Fruit fly (Drosophila melanogaster) whole organism, embryonic: ENCODE results near the gene Drgx.

Experiments used
- Adf1 ChIP-seq: fragments of 200-800 bp; sonication (Bioruptor generic); IDR thresholded peaks from 2 replicates; pipeline ENCODE4 v1.3.6; 2022; ENCODE audit warnings: missing biosample characterization, missing genetic modification characterization
- Awh ChIP-seq: fragments of 200-800 bp; sonication (Bioruptor generic); IDR thresholded peaks from 2 replicates; pipeline ENCODE4, ENCODE4 v1.3.6; 2022; ENCODE audit warnings: missing biosample characterization, missing genetic modification characterization
- Bdp1 ChIP-seq: fragments of 200-800 bp; sonication (Bioruptor generic); optimal IDR thresholded peaks from 3 replicates; lab custom pipeline; 2016; ENCODE audit warnings: missing biosample characterization, missing genetic modification characterization
- CG10654 ChIP-seq: fragments of 200-800 bp; sonication (Bioruptor generic); optimal IDR thresholded peaks from 2 replicates; lab custom pipeline; 2016; ENCODE audit warnings: missing biosample characterization, missing genetic modification characterization
- CG11504 ChIP-seq: fragments of 200-800 bp; sonication (Bioruptor generic); optimal IDR thresholded peaks from 3 replicates; lab custom pipeline; 2019; ENCODE audit warnings: missing biosample characterization, mild to moderate bottlenecking, missing genetic modification characterization, moderate library complexity
- CG11560 ChIP-seq: fragments of 200-800 bp; sonication (Bioruptor generic); IDR thresholded peaks from 3 replicates; pipeline ENCODE4 v1.3.6; 2022; ENCODE audit warnings: missing biosample characterization, missing genetic modification characterization
- CG15011 ChIP-seq: fragments of 200-800 bp; sonication (Bioruptor generic); optimal IDR thresholded peaks from 3 replicates; lab custom pipeline; 2018; ENCODE audit warnings: missing biosample characterization, mild to moderate bottlenecking, missing genetic modification characterization
- CG16863 ChIP-seq: fragments of 200-800 bp; sonication (Bioruptor generic); optimal IDR thresholded peaks from 3 replicates; lab custom pipeline; 2016; ENCODE audit warnings: missing biosample characterization, missing genetic modification characterization
- CG17568 ChIP-seq: fragments of 200-800 bp; sonication (Bioruptor generic); optimal IDR thresholded peaks from 2 replicates; lab custom pipeline; 2018; ENCODE audit warnings: missing biosample characterization, mild to moderate bottlenecking, missing genetic modification characterization, moderate library complexity
- CG34224 ChIP-seq: fragments of 200-800 bp; sonication (Bioruptor generic); IDR thresholded peaks from 3 replicates; pipeline ENCODE4 v1.3.6; 2022; ENCODE audit warnings: missing biosample characterization, missing genetic modification characterization; ENCODE audit not compliant: partially characterized antibody
- CG3847 ChIP-seq: fragments of 200-800 bp; sonication (Bioruptor generic); IDR thresholded peaks from 2 replicates; pipeline ENCODE4 v1.3.6; 2022; ENCODE audit warnings: missing biosample characterization, missing genetic modification characterization
- CG6813 ChIP-seq: fragments of 200-800 bp; sonication (Bioruptor generic); optimal IDR thresholded peaks from 2 replicates; lab custom pipeline; 2017; ENCODE audit warnings: missing biosample characterization, missing genetic modification characterization, mild to moderate bottlenecking, moderate library complexity, missing genetic modification reagents
- CG7271 ChIP-seq: fragments of 200-800 bp; sonication (Bioruptor generic); optimal IDR thresholded peaks from 2 replicates; lab custom pipeline; 2018; ENCODE audit warnings: missing biosample characterization, mild to moderate bottlenecking, missing genetic modification characterization, moderate library complexity
- CG8478 ChIP-seq: fragments of >200 bp; optimal IDR thresholded peaks from 2 replicates; lab custom pipeline; 2018
- CG9797 ChIP-seq: fragments of 200-800 bp; sonication (Bioruptor generic); optimal IDR thresholded peaks from 3 replicates; lab custom pipeline; 2018; ENCODE audit warnings: missing biosample characterization, mild to moderate bottlenecking, missing genetic modification characterization
- Camta ChIP-seq: fragments of 200-800 bp; sonication (Bioruptor generic); optimal IDR thresholded peaks from 2 replicates; lab custom pipeline; 2016; ENCODE audit warnings: missing biosample characterization, missing genetic modification characterization
- D ChIP-seq, 2 experiments: fragments of 200-800 bp in 1 of 2; fragments of >200 bp in 1 of 2; sonication (Bioruptor generic) in 1 of 2; optimal IDR thresholded peaks; 2 replicates in 1 of 2; 3 replicates in 1 of 2; lab custom pipeline; 2017; ENCODE audit warnings: mild to moderate bottlenecking in 1 of 2, missing biosample characterization in 1 of 2, missing genetic modification characterization in 1 of 2, missing genetic modification reagents in 1 of 2
- Dad ChIP-seq: fragments of 200-800 bp; sonication (Bioruptor generic); optimal IDR thresholded peaks from 3 replicates; lab custom pipeline; 2016; ENCODE audit warnings: missing biosample characterization, missing genetic modification characterization
- Eip74EF ChIP-seq, 2 experiments: fragments of 200-800 bp in 1 of 2; fragments of >200 bp in 1 of 2; sonication (Bioruptor generic) in 1 of 2; optimal IDR thresholded peaks; 2 replicates each; lab custom pipeline; 2017 to 2019; ENCODE audit warnings: missing biosample characterization in 2 of 2, missing genetic modification characterization in 2 of 2, mild to moderate bottlenecking in 1 of 2, moderate library complexity in 1 of 2
- Hey ChIP-seq: fragments of 200-800 bp; sonication (Bioruptor generic); optimal IDR thresholded peaks from 3 replicates; lab custom pipeline; 2018; ENCODE audit warnings: missing biosample characterization, mild to moderate bottlenecking, missing genetic modification characterization
- Hr3 ChIP-seq: fragments of 200-800 bp; sonication (Bioruptor generic); optimal IDR thresholded peaks from 3 replicates; lab custom pipeline; 2016; ENCODE audit warnings: missing biosample characterization, missing genetic modification characterization
- Nf-YA ChIP-seq: fragments of 200-800 bp; sonication (Bioruptor generic); IDR thresholded peaks from 2 replicates; pipeline ENCODE4 v1.3.6; 2022; ENCODE audit warnings: missing biosample characterization, missing genetic modification characterization
- Nf-YB ChIP-seq: fragments of 200-800 bp; sonication (Bioruptor generic); optimal IDR thresholded peaks from 3 replicates; lab custom pipeline; 2019; ENCODE audit warnings: missing biosample characterization, mild to moderate bottlenecking, missing genetic modification characterization, moderate library complexity
- Sry-β ChIP-seq: fragments of 200-800 bp; sonication (Bioruptor generic); optimal IDR thresholded peaks from 2 replicates; lab custom pipeline; 2018; ENCODE audit warnings: missing biosample characterization, mild to moderate bottlenecking, missing genetic modification characterization, moderate library complexity
- Sry-δ ChIP-seq: fragments of 200-800 bp; sonication (Bioruptor generic); optimal IDR thresholded peaks from 2 replicates; lab custom pipeline; 2016; ENCODE audit warnings: missing biosample characterization, missing genetic modification characterization
- Ssrp ChIP-seq: fragments of 200-800 bp; sonication (Bioruptor generic); optimal IDR thresholded peaks from 2 replicates; lab custom pipeline; 2018; ENCODE audit warnings: missing biosample characterization, mild to moderate bottlenecking, missing genetic modification characterization, moderate library complexity
- Taf1 ChIP-seq: fragments of 200-800 bp; sonication (Bioruptor generic); IDR thresholded peaks from 2 replicates; pipeline ENCODE4 v1.3.6; 2022; ENCODE audit warnings: missing biosample characterization, missing genetic modification characterization
- Usf ChIP-seq: fragments of 200-800 bp; sonication (Bioruptor generic); optimal IDR thresholded peaks from 2 replicates; lab custom pipeline; 2017; ENCODE audit warnings: missing genotype, missing biosample characterization, missing genetic modification characterization
- abd-A ChIP-seq: fragments of 200-800 bp; sonication (Bioruptor generic); optimal IDR thresholded peaks from 3 replicates; lab custom pipeline; 2019; ENCODE audit warnings: missing biosample characterization, mild to moderate bottlenecking, missing genetic modification characterization, moderate library complexity
- bbx ChIP-seq: fragments of 200-800 bp; sonication (Bioruptor generic); IDR thresholded peaks from 2 replicates; pipeline ENCODE4 v1.3.6; 2022; ENCODE audit warnings: missing biosample characterization, missing genetic modification characterization; ENCODE audit not compliant: partially characterized antibody
- chm ChIP-seq: fragments of 200-800 bp; sonication (Bioruptor generic); IDR thresholded peaks from 2 replicates; pipeline ENCODE4 v1.3.6; 2022; ENCODE audit warnings: missing biosample characterization, missing genetic modification characterization
- corto ChIP-seq: fragments of 200-800 bp; sonication (Bioruptor generic); optimal IDR thresholded peaks from 2 replicates; lab custom pipeline; 2016; ENCODE audit warnings: missing biosample characterization, mild to moderate bottlenecking, missing genetic modification characterization, moderate library complexity
- dan ChIP-seq: fragments of 200-800 bp; sonication (Bioruptor generic); IDR thresholded peaks from 2 replicates; pipeline ENCODE4 v1.3.6; 2022; ENCODE audit warnings: missing biosample characterization, missing genetic modification characterization
- dimm ChIP-seq: fragments of 200-800 bp; sonication (Bioruptor generic); IDR thresholded peaks from 2 replicates; pipeline ENCODE4 v1.3.6; 2022; ENCODE audit warnings: missing biosample characterization, missing genetic modification characterization
- fd3F ChIP-seq: fragments of 200-800 bp; sonication (Bioruptor generic); optimal IDR thresholded peaks from 2 replicates; lab custom pipeline; 2018; ENCODE audit warnings: missing biosample characterization, mild to moderate bottlenecking, missing genetic modification characterization, moderate library complexity
- gsb ChIP-seq: fragments of 200-800 bp; sonication (Bioruptor generic); IDR thresholded peaks from 2 replicates; pipeline ENCODE4 v1.3.6; 2022; ENCODE audit warnings: missing biosample characterization, missing genetic modification characterization
- her ChIP-seq: fragments of 200-800 bp; sonication (Bioruptor generic); optimal IDR thresholded peaks from 2 replicates; lab custom pipeline; 2016; ENCODE audit warnings: missing biosample characterization, missing genetic modification characterization
- klu ChIP-seq: fragments of 200-800 bp; sonication (Bioruptor generic); IDR thresholded peaks from 2 replicates; pipeline ENCODE4 v1.3.6; 2022; ENCODE audit warnings: missing biosample characterization, missing genetic modification characterization
- knrl ChIP-seq: fragments of 200-800 bp; sonication (Bioruptor generic); IDR thresholded peaks from 3 replicates; pipeline ENCODE4 v1.3.6; 2022; ENCODE audit warnings: missing biosample characterization, missing genetic modification characterization; ENCODE audit not compliant: partially characterized antibody
- nom ChIP-seq: fragments of 200-800 bp; sonication (Bioruptor generic); optimal IDR thresholded peaks from 2 replicates; lab custom pipeline; 2017; ENCODE audit warnings: missing biosample characterization, missing genetic modification characterization, mild to moderate bottlenecking, moderate library complexity, missing genetic modification reagents
- oc ChIP-seq: fragments of 200-800 bp; sonication (Bioruptor generic); optimal IDR thresholded peaks from 2 replicates; lab custom pipeline; 2018; ENCODE audit warnings: missing biosample characterization, mild to moderate bottlenecking, missing genetic modification characterization, moderate library complexity
- org-1 ChIP-seq: fragments of 200-800 bp; sonication (Bioruptor generic); optimal IDR thresholded peaks from 2 replicates; lab custom pipeline; 2017; ENCODE audit warnings: missing biosample characterization, missing genetic modification characterization
- prd ChIP-seq, 3 experiments: fragments of >200 bp in 2 of 3; fragments of 200-800 bp in 1 of 3; sonication (Bioruptor generic) in 1 of 3; optimal IDR thresholded peaks in 2 of 3; IDR thresholded peaks in 1 of 3; 2 replicates in 2 of 3; 3 replicates in 1 of 3; pipeline versions ENCODE4 v1.3.6 to Lab custom; 2017 to 2022; ENCODE audit warnings: missing biosample characterization in 1 of 3, missing genetic modification characterization in 1 of 3
- rib ChIP-seq: fragments of 200-800 bp; sonication (Bioruptor generic); IDR thresholded peaks from 2 replicates; pipeline ENCODE4 v1.3.6; 2022; ENCODE audit warnings: missing biosample characterization, missing genetic modification characterization
- schlank ChIP-seq: fragments of 200-800 bp; sonication (Bioruptor generic); optimal IDR thresholded peaks from 2 replicates; lab custom pipeline; 2018; ENCODE audit warnings: missing biosample characterization, mild to moderate bottlenecking, missing genetic modification characterization
- sisA ChIP-seq: fragments of 200-800 bp; sonication (Bioruptor generic); IDR thresholded peaks from 2 replicates; pipeline ENCODE4 v1.3.6; 2022; ENCODE audit warnings: missing biosample characterization, missing genetic modification characterization
- sna ChIP-seq: fragments of 200-800 bp; sonication (Bioruptor generic); IDR thresholded peaks from 2 replicates; pipeline ENCODE4 v1.3.6; 2022; ENCODE audit warnings: missing biosample characterization, missing genetic modification characterization; ENCODE audit not compliant: partially characterized antibody
- tll ChIP-seq, 2 experiments: fragments of 200-800 bp in 1 of 2; fragments of >200 bp in 1 of 2; sonication (Bioruptor generic) in 1 of 2; optimal IDR thresholded peaks; 2 replicates each; lab custom pipeline; 2017 to 2019; ENCODE audit warnings: missing biosample characterization in 2 of 2, missing genetic modification characterization in 2 of 2, mild to moderate bottlenecking in 1 of 2, moderate library complexity in 1 of 2
- unc-4 ChIP-seq: fragments of 200-800 bp; sonication (Bioruptor generic); IDR thresholded peaks from 2 replicates; pipeline ENCODE4 v1.3.6; 2022; ENCODE audit warnings: missing biosample characterization, missing genetic modification characterization; ENCODE audit not compliant: partially characterized antibody

The Drgx gene

dm6 chr2L:3628819-3629218 lies 33.7 kb upstream of the Drgx start (continued):
- no peak for TF ChIP-seq prd (optimal IDR thresholded peaks at IDR 0.05; lab: Kevin White, UChicago)
- TF ChIP-seq prd (GFP tag; IDR thresholded peaks at IDR 0.05; lab: Robert Waterston, UW), result peak; percentile 62; the same call in 2 of the 3 replicates
- TF ChIP-seq oc (tag; lab: Kevin White, UChicago), result peak; percentile 30
- TF ChIP-seq CG11560 (tag; lab: Robert Waterston, UW), result no peak
- TF ChIP-seq bbx, result no peak
- peak; percentile 55 for TF ChIP-seq CG16863 (GFP tag; lab: Kevin White, UChicago)
- TF ChIP-seq tll (GFP tag; optimal IDR thresholded peaks at IDR 0.05; lab: Kevin White, UChicago), result no peak
- peak; percentile 11 for TF ChIP-seq Dad (GFP tag; lab: Kevin White, UChicago)
- TF ChIP-seq Camta (GFP tag; lab: Kevin White, UChicago), result peak; percentile 93
- no peak for TF ChIP-seq klu
- peak; percentile 62 for TF ChIP-seq abd-A (tag; lab: Kevin White, UChicago)
- no peak for TF ChIP-seq Usf (GFP tag; lab: Kevin White, UChicago)
- peak; percentile 83 for TF ChIP-seq Awh (GFP tag; lab: Robert Waterston, UW)
- no peak for TF ChIP-seq rib
- peak; percentile 88 for TF ChIP-seq Bdp1 (GFP tag; lab: Kevin White, UChicago)
- TF ChIP-seq CG7271, result peak; percentile 80
- TF ChIP-seq schlank (tag; lab: Kevin White, UChicago), result peak; percentile 22
- TF ChIP-seq Ssrp (tag; lab: Kevin White, UChicago), result no peak
- TF ChIP-seq dimm (GFP tag; lab: Robert Waterston, UW), result no peak
- peak; percentile 44 for TF ChIP-seq CG9797 (GFP tag; lab: Kevin White, UChicago)
- no peak for TF ChIP-seq knrl
- no peak for TF ChIP-seq corto
- peak; percentile 25 for TF ChIP-seq Hr3 (GFP tag; lab: Kevin White, UChicago)
- TF ChIP-seq Hey (tag; lab: Kevin White, UChicago), result peak; percentile 84
- TF ChIP-seq D (optimal IDR thresholded peaks at IDR 0.05; lab: Kevin White, UChicago), result no peak
- peak; percentile 92 for TF ChIP-seq D (GFP tag; optimal IDR thresholded peaks at IDR 0.05; lab: Kevin White, UChicago)
- peak; percentile 57 for TF ChIP-seq gsb (GFP tag; lab: Robert Waterston, UW)
- TF ChIP-seq CG34224 (GFP tag; lab: Robert Waterston, UW), result no peak
- no peak for TF ChIP-seq fd3F
- TF ChIP-seq org-1 (GFP tag; lab: Kevin White, UChicago), result peak; percentile 84
- TF ChIP-seq Sry-β (GFP tag; lab: Kevin White, UChicago), result peak; percentile 27
- TF ChIP-seq unc-4 (GFP tag; lab: Robert Waterston, UW), result no peak
- peak; percentile 58 for TF ChIP-seq her (GFP tag; lab: Kevin White, UChicago)
- no peak for TF ChIP-seq dan (GFP tag; lab: Robert Waterston, UW)
- TF ChIP-seq nom, result no peak
- TF ChIP-seq Eip74EF (GFP tag; optimal IDR thresholded peaks at IDR 0.05; lab: Kevin White, UChicago), result no peak
- TF ChIP-seq sisA (GFP tag; lab: Robert Waterston, UW), result no peak
- TF ChIP-seq Nf-YA (GFP tag; lab: Robert Waterston, UW), result no peak
- no peak for TF ChIP-seq CG3847 (GFP tag; lab: Robert Waterston, UW)
- TF ChIP-seq CG6813 (GFP tag; lab: Kevin White, UChicago), result peak; percentile 97
- TF ChIP-seq CG17568, result peak; percentile 78
- TF ChIP-seq CG15011 (GFP tag; lab: Kevin White, UChicago), result peak; percentile 89
- no peak for TF ChIP-seq CG8478
- no peak for TF ChIP-seq CG11504 (tag; lab: Kevin White, UChicago)
- peak; percentile 26; the same call in 1 of the 2 replicates for TF ChIP-seq chm (GFP tag; lab: Robert Waterston, UW)
- peak; percentile 87 for TF ChIP-seq CG10654 (GFP tag; lab: Kevin White, UChicago)
- TF ChIP-seq Nf-YB (GFP tag; lab: Kevin White, UChicago), result no peak
- no peak for TF ChIP-seq Adf1 (GFP tag; lab: Robert Waterston, UW)
- TF ChIP-seq Taf1, result no peak
- TF ChIP-seq sna (GFP tag; lab: Robert Waterston, UW), result no peak
- no peak for TF ChIP-seq Sry-δ (GFP tag; lab: Kevin White, UChicago)
